Fruit fly (Drosophila melanogaster): Measurements from ENCODE around the gene lcs.

- TF ChIP-seq br (GFP tag; optimal IDR thresholded peaks at IDR 0.05) (no peak), h (GFP tag; optimal IDR thresholded peaks at IDR 0.05) (no peak), Dfd (GFP tag; optimal IDR thresholded peaks at IDR 0.05) (no peak), ey (GFP tag; optimal IDR thresholded peaks at IDR 0.05) (no peak), Dif (GFP tag; optimal IDR thresholded peaks at IDR 0.05; ENCODE audit: partially characterized antibody) (no peak), Abd-B (GFP tag; optimal IDR thresholded peaks at IDR 0.05) (no peak), lola (GFP tag; optimal IDR thresholded peaks at IDR 0.05) (no peak), usp (GFP tag; optimal IDR thresholded peaks at IDR 0.05) (no peak), brk (GFP tag; optimal IDR thresholded peaks at IDR 0.05) (no peak), jim (GFP tag; optimal IDR thresholded peaks at IDR 0.05) (no peak)
Measured at dm6 chrX:21378344-21378882, 18.7 kb downstream of the lcs start.
